Fruit fly (Drosophila melanogaster): ENCODE measurements around the gene PGRP-LC.

PGRP-LC gene

DNA sequence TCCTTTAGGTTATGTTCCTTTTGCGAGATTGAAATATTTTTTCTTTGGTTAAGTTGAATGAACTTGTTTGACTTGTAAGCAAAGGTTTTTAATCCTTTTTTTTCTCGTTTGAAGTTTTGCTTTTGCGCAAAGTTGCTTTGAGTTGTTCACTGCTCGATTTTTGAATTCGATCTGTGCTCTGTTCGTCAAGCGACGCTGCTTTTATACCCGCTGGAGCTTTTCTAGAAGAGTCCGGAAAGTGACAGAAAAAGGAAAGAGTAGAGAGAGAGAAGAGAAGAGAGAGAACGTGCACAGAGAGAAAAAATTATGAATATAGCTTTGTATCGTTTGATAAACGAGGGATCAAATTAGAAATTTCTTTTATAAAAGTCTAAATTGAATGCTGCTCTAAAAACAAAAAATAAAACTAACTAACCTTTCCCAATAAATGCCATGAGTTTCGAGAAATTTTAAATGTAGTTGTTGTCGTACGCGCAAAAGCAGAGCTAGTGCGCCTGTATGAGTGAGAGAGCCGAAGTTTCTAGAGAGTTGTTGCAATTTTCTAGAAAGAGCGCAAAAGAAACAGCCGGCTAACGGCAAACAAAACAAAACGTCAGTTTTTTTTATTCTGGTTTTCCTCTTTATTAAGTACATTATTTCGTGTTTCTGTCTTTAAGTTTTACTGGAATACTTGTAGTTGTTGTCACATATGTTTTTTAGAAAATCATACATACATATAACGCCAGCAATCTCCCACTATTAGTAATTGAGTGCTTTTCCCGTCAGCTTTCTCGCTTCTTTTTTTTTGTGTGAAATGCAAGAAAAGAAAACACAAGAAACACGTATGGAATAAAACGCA is 38.8 kb downstream of the PGRP-LC start, which contains the start of gene Hsp26 (continued):
- peak; percentile 21 for TF ChIP-seq CG33557 (GFP tag; optimal IDR thresholded peaks at IDR 0.05)
- TF ChIP-seq Bdp1 (GFP tag; optimal IDR thresholded peaks at IDR 0.05), result peak; percentile 70
- no peak for TF ChIP-seq stwl (tag; optimal IDR thresholded peaks at IDR 0.05)
- TF ChIP-seq CG8290 (GFP tag; optimal IDR thresholded peaks at IDR 0.05), result peak; percentile 72
- peak in 1 of 2 experiments; percentile 24 for TF ChIP-seq CG8290 (tag; optimal IDR thresholded peaks at IDR 0.05)
- TF ChIP-seq nerfin-2 (GFP tag; IDR thresholded peaks at IDR 0.05; ENCODE audit: partially characterized antibody), result no peak
- TF ChIP-seq CG18599 (GFP tag; optimal IDR thresholded peaks at IDR 0.05), result peak; percentile 84
- peak; percentile 67 for TF ChIP-seq onecut (GFP tag; IDR thresholded peaks at IDR 0.05)
- TF ChIP-seq Abd-B (GFP tag; optimal IDR thresholded peaks at IDR 0.05), result peak; percentile 37
- TF ChIP-seq Gsc (GFP tag; IDR thresholded peaks at IDR 0.05), result no peak
- TF ChIP-seq CG2199 (GFP tag; IDR thresholded peaks at IDR 0.05), result 0 out of 3 replicates have a peak, but pooled peaks have one; percentile 32
- peak; percentile 15 for TF ChIP-seq CTCF (GFP tag; optimal IDR thresholded peaks at IDR 0.05)
- TF ChIP-seq CG6175 (GFP tag; IDR thresholded peaks at IDR 0.05), result no peak
- TF ChIP-seq Myb (GFP tag; optimal IDR thresholded peaks at IDR 0.05), result peak; percentile 71
- peak; percentile 86 for TF ChIP-seq Hmr (GFP tag; optimal IDR thresholded peaks at IDR 0.05)
- peak; percentile 54 for TF ChIP-seq CG4360 (GFP tag; IDR thresholded peaks at IDR 0.05)
- TF ChIP-seq mam (GFP tag; optimal IDR thresholded peaks at IDR 0.05), result peak; percentile 85
- TF ChIP-seq h (optimal IDR thresholded peaks at IDR 0.05), result no peak
- peak; percentile 45 for TF ChIP-seq tup (GFP tag; optimal IDR thresholded peaks at IDR 0.05)
- TF ChIP-seq CG6765 (GFP tag; optimal IDR thresholded peaks at IDR 0.05), result peak; percentile 74
- peak; percentile 69 for TF ChIP-seq Six4 (GFP tag; optimal IDR thresholded peaks at IDR 0.05)
- TF ChIP-seq tll (GFP tag; optimal IDR thresholded peaks at IDR 0.05), result no peak
- TF ChIP-seq CG3065 (GFP tag; optimal IDR thresholded peaks at IDR 0.05), result peak; percentile 57
- TF ChIP-seq CG13123 (GFP tag; optimal IDR thresholded peaks at IDR 0.05), result peak; percentile 64
- no peak for TF ChIP-seq HLH4C (GFP tag; IDR thresholded peaks at IDR 0.05; ENCODE audit: partially characterized antibody)
- no peak for TF ChIP-seq amos (GFP tag; IDR thresholded peaks at IDR 0.05; ENCODE audit: partially characterized antibody)
- TF ChIP-seq mld (GFP tag; IDR thresholded peaks at IDR 0.05; ENCODE audit: partially characterized antibody), result no peak
- peak; percentile 21 for TF ChIP-seq CG31388 (GFP tag; optimal IDR thresholded peaks at IDR 0.05)
- TF ChIP-seq CG17328 (GFP tag; IDR thresholded peaks at IDR 0.05), result peak; percentile 91
- peak; percentile 62 for TF ChIP-seq CG12769 (tag; optimal IDR thresholded peaks at IDR 0.05)
- TF ChIP-seq Sry-δ (GFP tag; optimal IDR thresholded peaks at IDR 0.05), result peak; percentile 24
- TF ChIP-seq CG34376 (GFP tag; optimal IDR thresholded peaks at IDR 0.05), result peak; percentile 83
- TF ChIP-seq luna (GFP tag; optimal IDR thresholded peaks at IDR 0.05), result peak; percentile 60
- peak; percentile 80 for TF ChIP-seq CG2202 (tag; optimal IDR thresholded peaks at IDR 0.05)
- no peak for TF ChIP-seq ham (GFP tag; IDR thresholded peaks at IDR 0.05)
- TF ChIP-seq kni (GFP tag; optimal IDR thresholded peaks at IDR 0.05), result no peak
- TF ChIP-seq org-1 (GFP tag; optimal IDR thresholded peaks at IDR 0.05), result peak; percentile 70
- peak; percentile 66 for TF ChIP-seq CG18764 (GFP tag; optimal IDR thresholded peaks at IDR 0.05)
- TF ChIP-seq aop (GFP tag; IDR thresholded peaks at IDR 0.05), result no peak
- TF ChIP-seq Atf-2 (GFP tag; optimal IDR thresholded peaks at IDR 0.05), result peak; percentile 67
- TF ChIP-seq Atf3 (GFP tag; optimal IDR thresholded peaks at IDR 0.05), result peak; percentile 80
- TF ChIP-seq insv (GFP tag; optimal IDR thresholded peaks at IDR 0.05), result no peak
- peak; percentile 49 for TF ChIP-seq CG12071 (GFP tag; optimal IDR thresholded peaks at IDR 0.05)
- TF ChIP-seq Dll (GFP tag; IDR thresholded peaks at IDR 0.05; ENCODE audit: partially characterized antibody), result peak; percentile 30; the same call in 2 of the 4 replicates
- TF ChIP-seq CG2712 (tag; optimal IDR thresholded peaks at IDR 0.05), result peak; percentile 89
- TF ChIP-seq ERR (GFP tag; optimal IDR thresholded peaks at IDR 0.05), result peak; percentile 42
- TF ChIP-seq CG8281 (tag; optimal IDR thresholded peaks at IDR 0.05), result peak; percentile 60
- peak; percentile 27 for TF ChIP-seq fd102C (GFP tag; optimal IDR thresholded peaks at IDR 0.05)
- peak; percentile 8 to 31 for TF ChIP-seq crp (GFP tag; optimal IDR thresholded peaks at IDR 0.05)
